Fruit fly (Drosophila melanogaster) whole organism, pupa: ENCODE results near the gene ex.

ENCODE experiments used
- EcR ChIP-seq: fragments of 200-800 bp; sonication (Bioruptor generic); optimal IDR thresholded peaks from 3 replicates; lab custom pipeline; 2019; ENCODE audit warnings: missing biosample characterization, missing genetic modification characterization, mild to moderate bottlenecking, moderate library complexity, missing genetic modification reagents
- Ets98B ChIP-seq: fragments of 200-800 bp; sonication (Bioruptor generic); IDR thresholded peaks from 2 replicates; pipeline ENCODE4 v1.3.6; 2022; ENCODE audit warnings: missing biosample characterization, missing genetic modification characterization
- Pif1A ChIP-seq: fragments of 200-800 bp; sonication (Bioruptor generic); optimal IDR thresholded peaks from 3 replicates; lab custom pipeline; 2016; ENCODE audit warnings: missing biosample characterization, missing genetic modification characterization
- Snoo ChIP-seq: fragments of 200-800 bp; sonication (Bioruptor generic); optimal IDR thresholded peaks from 3 replicates; lab custom pipeline; 2017; ENCODE audit warnings: missing biosample characterization, mild to moderate bottlenecking, missing genetic modification characterization, inconsistent platforms
- gl ChIP-seq: fragments of 200-800 bp; sonication (Bioruptor generic); optimal IDR thresholded peaks from 2 replicates; lab custom pipeline; 2018; ENCODE audit warnings: missing biosample characterization, mild to moderate bottlenecking, missing genetic modification characterization

dm6 chr2L:427338-428234 lies 3.4 kb upstream of the ex start:
- TF ChIP-seq EcR (GFP tag; lab: Kevin White, UChicago) = peak; percentile 79
- peak; percentile 91 for TF ChIP-seq Pif1A (GFP tag; lab: Kevin White, UChicago)
- peak; percentile 90 for TF ChIP-seq gl
- TF ChIP-seq Ets98B (GFP tag; lab: Robert Waterston, UW) = peak; percentile 96
- TF ChIP-seq Snoo (tag; lab: Kevin White, UChicago) = peak; percentile 89
